Worm (Caenorhabditis elegans) whole organism, L4 larva: ENCODE results near the gene cah-5.

Source experiments
- D1046.2 ChIP-seq: fragments of 200-800 bp; sonication (Bioruptor generic); IDR thresholded peaks from 2 replicates; pipeline ENCODE4 v1.3.6; 2022; ENCODE audit warnings: missing genetic modification characterization, missing compliant biosample characterization
- F26F4.8 ChIP-seq: fragments of 200-800 bp; sonication (Bioruptor generic); conservative IDR thresholded peaks from 2 replicates; pipeline ENCODE4 v1.3.6; 2022; ENCODE audit warnings: missing genetic modification characterization, missing compliant biosample characterization
- T20F7.1 ChIP-seq: fragments of 200-800 bp; sonication (Bioruptor generic); optimal IDR thresholded peaks from 2 replicates; lab custom pipeline; 2018; ENCODE audit warnings: mild to moderate bottlenecking, missing genetic modification characterization, missing compliant biosample characterization
- T26A8.4 ChIP-seq: fragments of 200-800 bp; sonication (Bioruptor generic); IDR thresholded peaks from 2 replicates; pipeline ENCODE4 v1.3.6; 2022; ENCODE audit warnings: missing genetic modification characterization, missing compliant biosample characterization
- Y48G9A.11 ChIP-seq: fragments of 200-800 bp; sonication (Bioruptor generic); IDR thresholded peaks from 2 replicates; pipeline ENCODE4 v1.3.6; 2022; ENCODE audit warnings: missing genetic modification reagents, missing genetic modification characterization, missing compliant biosample characterization
- aha-1 ChIP-seq: fragments of 150-350 bp; peaks from one replicate; lab custom pipeline; 2014; ENCODE audit warnings: missing biosample characterization, missing genetic modification characterization
- attf-4 ChIP-seq: sonication (generic microtip); optimal IDR thresholded peaks from 3 replicates; lab custom pipeline; 2017; ENCODE audit warnings: missing biosample characterization, missing genetic modification characterization
- ceh-62 ChIP-seq: sonication (generic microtip); optimal IDR thresholded peaks from 2 replicates; lab custom pipeline; 2017; ENCODE audit warnings: missing biosample characterization, missing genetic modification characterization
- ctbp-1 ChIP-seq: fragments of 200-800 bp; sonication (Bioruptor generic); IDR thresholded peaks from 2 replicates; pipeline ENCODE4 v1.3.6; 2022; ENCODE audit warnings: missing genetic modification reagents, missing genetic modification characterization, missing compliant biosample characterization
- daf-16 ChIP-seq, 3 experiments: sonication (generic microtip); optimal IDR thresholded peaks; 2 replicates each; lab custom pipeline; 2016 to 2017; ENCODE audit warnings: missing genetic modification characterization in 3 of 3, missing genetic modification reagents in 3 of 3, mild to moderate bottlenecking in 2 of 3, missing compliant biosample characterization in 2 of 3, missing biosample characterization in 1 of 3, moderate library complexity in 1 of 3
- dmd-6 ChIP-seq: fragments of 200-800 bp; sonication (Bioruptor generic); IDR thresholded peaks from 2 replicates; pipeline ENCODE4 v1.3.6; 2022; ENCODE audit warnings: missing genetic modification reagents, missing genetic modification characterization, missing compliant biosample characterization
- dpl-1 ChIP-seq: fragments of 150-350 bp; optimal IDR thresholded peaks from 2 replicates; lab custom pipeline; 2014; ENCODE audit warnings: missing biosample characterization, missing genetic modification reagents, missing genetic modification characterization
- dve-1 ChIP-seq: sonication (generic microtip); optimal IDR thresholded peaks from 2 replicates; lab custom pipeline; 2017; ENCODE audit warnings: antibody characterized with exemption, mild to moderate bottlenecking, missing genetic modification characterization, missing compliant biosample characterization; ENCODE audit not compliant: insufficient read depth
- egl-27 ChIP-seq: sonication (generic microtip); optimal IDR thresholded peaks from 3 replicates; lab custom pipeline; 2017; ENCODE audit warnings: missing biosample characterization, missing genetic modification reagents, missing genetic modification characterization
- gei-8 ChIP-seq: fragments of 200-800 bp; sonication (Bioruptor generic); optimal IDR thresholded peaks from 2 replicates; lab custom pipeline; 2018; ENCODE audit warnings: mild to moderate bottlenecking, missing genetic modification characterization, missing compliant biosample characterization
- hif-1 ChIP-seq, 2 experiments: sonication (generic microtip); optimal IDR thresholded peaks; 2 replicates each; lab custom pipeline; 2016 to 2017; ENCODE audit warnings: missing compliant biosample characterization in 2 of 2, missing genetic modification characterization in 2 of 2, missing genetic modification reagents in 2 of 2, missing genotype in 2 of 2, mild to moderate bottlenecking in 1 of 2
- hlh-30 ChIP-seq: sonication (generic microtip); optimal IDR thresholded peaks from 2 replicates; lab custom pipeline; 2017; ENCODE audit warnings: antibody characterized with exemption, mild to moderate bottlenecking, missing genetic modification characterization, missing compliant biosample characterization; ENCODE audit not compliant: insufficient read depth
- hmg-1.1 ChIP-seq: fragments of 200-800 bp; sonication (Bioruptor generic); IDR thresholded peaks from 2 replicates; pipeline ENCODE4 v1.3.6; 2022; ENCODE audit warnings: missing genetic modification reagents, missing genetic modification characterization, missing compliant biosample characterization
- jun-1 ChIP-seq: fragments of 150-350 bp; optimal IDR thresholded peaks from 2 replicates; lab custom pipeline; 2014; ENCODE audit warnings: missing biosample characterization, missing genetic modification reagents, missing genetic modification characterization
- lin-15B ChIP-seq: fragments of 150-350 bp; sonication (generic microtip); optimal IDR thresholded peaks from 3 replicates; lab custom pipeline; 2014; ENCODE audit warnings: missing biosample characterization, missing genetic modification characterization
- lin-29 ChIP-seq: fragments of 200-800 bp; sonication (Bioruptor generic); IDR thresholded peaks from 2 replicates; pipeline ENCODE4 v1.3.6; 2022; ENCODE audit warnings: missing genetic modification reagents, missing genetic modification characterization, missing compliant biosample characterization
- lin-39 ChIP-seq: fragments of 150-350 bp; optimal IDR thresholded peaks from 2 replicates; lab custom pipeline; 2014; ENCODE audit warnings: missing biosample characterization, missing genetic modification reagents, missing genetic modification characterization
- lir-3 ChIP-seq: sonication (generic microtip); optimal IDR thresholded peaks from 2 replicates; lab custom pipeline; 2016; ENCODE audit warnings: mild to moderate bottlenecking, missing genetic modification characterization, missing compliant biosample characterization
- lsy-2 ChIP-seq, 2 experiments: fragments of 150-350 bp in 1 of 2; sonication (generic microtip) in 1 of 2; optimal IDR thresholded peaks; 2 replicates each; lab custom pipeline; 2014 to 2017; ENCODE audit warnings: missing biosample characterization in 2 of 2, missing genetic modification characterization in 2 of 2
- madf-5 ChIP-seq, 2 experiments: fragments of 200-800 bp; sonication (Bioruptor generic); IDR thresholded peaks; 2 replicates each; pipeline ENCODE4 v1.3.6; 2022; ENCODE audit warnings: missing compliant biosample characterization in 2 of 2, missing genetic modification characterization in 2 of 2
- mep-1 ChIP-seq: fragments of 150-350 bp; sonication (generic microtip); optimal IDR thresholded peaks from 3 replicates; lab custom pipeline; 2014; ENCODE audit warnings: missing biosample characterization, missing genetic modification characterization
- mes-2 ChIP-seq: sonication (generic microtip); optimal IDR thresholded peaks from 2 replicates; lab custom pipeline; 2016; ENCODE audit warnings: missing genotype, mild to moderate bottlenecking, missing genetic modification characterization, missing compliant biosample characterization; ENCODE audit not compliant: poor library complexity, severe bottlenecking
- mxl-2 ChIP-seq: fragments of 200-800 bp; sonication (Bioruptor generic); conservative IDR thresholded peaks from 2 replicates; pipeline ENCODE4 v1.3.6; 2022; ENCODE audit warnings: missing genetic modification reagents, missing genetic modification characterization, missing compliant biosample characterization
- mxl-3 ChIP-seq: fragments of 200-800 bp; sonication (Bioruptor generic); optimal IDR thresholded peaks from 2 replicates; lab custom pipeline; 2018; ENCODE audit warnings: mild to moderate bottlenecking, missing genetic modification characterization, missing compliant biosample characterization
- nhr-10 ChIP-seq: fragments of 150-350 bp; optimal IDR thresholded peaks from 2 replicates; lab custom pipeline; 2014; ENCODE audit warnings: missing biosample characterization, missing genetic modification characterization
- nhr-102 ChIP-seq: sonication (generic microtip); optimal IDR thresholded peaks from 2 replicates; lab custom pipeline; 2016; ENCODE audit warnings: mild to moderate bottlenecking, missing genetic modification characterization, moderate library complexity, missing compliant biosample characterization
- nhr-237 ChIP-seq: sonication (generic microtip); optimal IDR thresholded peaks from 2 replicates; lab custom pipeline; 2017; ENCODE audit warnings: missing biosample characterization, missing genetic modification characterization
- nhr-41 ChIP-seq: fragments of 200-800 bp; sonication (Bioruptor generic); IDR thresholded peaks from 2 replicates; pipeline ENCODE4 v1.3.6; 2022; ENCODE audit warnings: missing genetic modification reagents, missing genetic modification characterization, missing compliant biosample characterization
- nhr-48 ChIP-seq: sonication (generic microtip); optimal IDR thresholded peaks from 2 replicates; lab custom pipeline; 2016; ENCODE audit warnings: mild to moderate bottlenecking, missing genetic modification characterization, missing compliant biosample characterization
- nhr-77 ChIP-seq: fragments of 150-350 bp; optimal IDR thresholded peaks from 2 replicates; lab custom pipeline; 2014; ENCODE audit warnings: missing biosample characterization, missing genetic modification characterization
- sdz-12 ChIP-seq: fragments of 200-800 bp; sonication (Bioruptor generic); optimal IDR thresholded peaks from 2 replicates; lab custom pipeline; 2018; ENCODE audit warnings: mild to moderate bottlenecking, missing genetic modification characterization, missing compliant biosample characterization
- set-16 ChIP-seq: fragments of 200-800 bp; sonication (Bioruptor generic); IDR thresholded peaks from 2 replicates; pipeline ENCODE4 v1.3.6; 2022; ENCODE audit warnings: missing genetic modification reagents, missing genetic modification characterization, missing compliant biosample characterization
- unc-130 ChIP-seq: sonication (generic microtip); optimal IDR thresholded peaks from 2 replicates; lab custom pipeline; 2016; ENCODE audit warnings: missing genetic modification reagents, missing genetic modification characterization, missing compliant biosample characterization
- unc-62 ChIP-seq, 3 experiments: fragments of 150-350 bp in 1 of 3; sonication (generic microtip); optimal IDR thresholded peaks in 2 of 3; peaks in 1 of 3; 1 replicate in 1 of 3; 2 replicates in 2 of 3; lab custom pipeline; 2014 to 2017; ENCODE audit warnings: missing biosample characterization in 3 of 3, missing genetic modification characterization in 3 of 3, missing genetic modification reagents in 3 of 3, missing genotype in 1 of 3
- ztf-11 ChIP-seq: fragments of 150-350 bp; optimal IDR thresholded peaks from 2 replicates; lab custom pipeline; 2014; ENCODE audit warnings: missing biosample characterization, missing genetic modification characterization

Gene cah-5

ce11 chrX:7061265-7061664, 41.4 kb downstream of the cah-5 start (continued):
- no peak for TF ChIP-seq egl-27 (tag; lab: Kevin White, UChicago)
- TF ChIP-seq, all 104 proteins: peak for 6

ce11 chrX:7063236-7063635, 43.4 kb downstream of the cah-5 start, which contains the start of gene B0403.3:
TSS of gene B0403.3 (minus strand) at chrX:7063336.
- TF ChIP-seq unc-62 (GFP tag; optimal IDR thresholded peaks at IDR 0.05 in 1 of 2; lab: Kevin White, UChicago), result no peak
- TF ChIP-seq unc-62 (tag; optimal IDR thresholded peaks at IDR 0.05; lab: Kevin White, UChicago), result no peak
- TF ChIP-seq sdz-12 (GFP tag; lab: Kevin White, UChicago), result no peak
- no peak for TF ChIP-seq Y48G9A.11 (GFP tag; lab: Robert Waterston, UW)
- TF ChIP-seq nhr-48, result no peak
- no peak for TF ChIP-seq mxl-3 (GFP tag; lab: Kevin White, UChicago)
- no peak for TF ChIP-seq gei-8 (GFP tag; lab: Kevin White, UChicago)

ce11 chrX:7066003-7066402, 46.2 kb downstream of the cah-5 start:
- TF ChIP-seq aha-1 (peak; percentile 40), T26A8.4 (GFP tag; lab: Robert Waterston, UW) (peak; percentile 41; the same call in 1 of the 2 replicates), egl-27 (tag; lab: Kevin White, UChicago) (no peak), lsy-2 (tag; optimal IDR thresholded peaks at IDR 0.05; lab: Kevin White, UChicago) (peak in 1 of 2 experiments; percentile 51), unc-62 (GFP tag; optimal IDR thresholded peaks at IDR 0.05 in 1 of 2; lab: Kevin White, UChicago) (peak in 1 of 2 experiments; percentile 29), unc-62 (tag; optimal IDR thresholded peaks at IDR 0.05; lab: Kevin White, UChicago) (no peak), nhr-48 (no peak), dve-1 (tag; lab: Kevin White, UChicago) (peak; percentile 9), madf-5 (GFP tag; IDR thresholded peaks at IDR 0.05; lab: Robert Waterston, UW) (no peak), mep-1 (peak; percentile 8), lin-15B (tag; lab: Kevin White, UChicago) (no peak), nhr-102 (tag; lab: Kevin White, UChicago) (peak; percentile 9), T20F7.1 (GFP tag; lab: Kevin White, UChicago) (peak; percentile 10)

ce11 chrX:7067250-7067958, 47.6 kb downstream of the cah-5 start:
- TF ChIP-seq set-16 (GFP tag; lab: Robert Waterston, UW) (peak; percentile 55; the same call in 1 of the 2 replicates), mes-2 (peak; percentile 0), hif-1 (tag; optimal IDR thresholded peaks at IDR 0.05; lab: Kevin White, UChicago) (no peak), aha-1 (peak; percentile 13)

- TF ChIP-seq hmg-1.1 (GFP tag; lab: Robert Waterston, UW) (peak; percentile 87), nhr-237 (no peak), daf-16 (GFP tag; optimal IDR thresholded peaks at IDR 0.05; lab: Kevin White, UChicago) (peak in 1 of 2 experiments; percentile 5), daf-16 (tag; optimal IDR thresholded peaks at IDR 0.05; lab: Kevin White, UChicago) (peak; percentile 54), lin-39 (no peak), ceh-62 (tag; lab: Kevin White, UChicago) (no peak), lir-3 (tag; lab: Kevin White, UChicago) (no peak), dmd-6 (GFP tag; lab: Robert Waterston, UW) (peak; percentile 92), ctbp-1 (0 out of 2 replicates have a peak, but pooled peaks have one; percentile 30), dpl-1 (peak; percentile 82), ztf-11 (no peak), attf-4 (tag; lab: Kevin White, UChicago) (no peak), lin-29 (GFP tag; lab: Robert Waterston, UW) (peak; percentile 67; the same call in 1 of the 2 replicates), nhr-41 (peak; percentile 36; the same call in 1 of the 2 replicates), nhr-10 (peak; percentile 36), hlh-30 (tag; lab: Kevin White, UChicago) (peak; percentile 90), F26F4.8 (GFP tag; lab: Robert Waterston, UW) (no peak), mxl-2 (GFP tag; lab: Robert Waterston, UW) (0 out of 2 replicates have a peak, but pooled peaks have one; percentile 39), D1046.2 (GFP tag; lab: Robert Waterston, UW) (0 out of 2 replicates have a peak, but pooled peaks have one; percentile 70), dve-1 (tag; lab: Kevin White, UChicago) (peak; percentile 90), egl-27 (tag; lab: Kevin White, UChicago) (no peak), unc-130 (GFP tag; lab: Kevin White, UChicago) (peak; percentile 18), nhr-77 (tag; lab: Kevin White, UChicago) (peak; percentile 75), jun-1 (tag; lab: Kevin White, UChicago) (peak; percentile 58)
These were observed 48.6 kb downstream of the cah-5 start, which contains the start of gene pdi-6 for ce11 chrX:7068400-7068799. TSS of gene pdi-6 (minus strand) at chrX:7068563.
